Fruit fly (Drosophila melanogaster): ENCODE measurements around the gene NT1.

DNA sequence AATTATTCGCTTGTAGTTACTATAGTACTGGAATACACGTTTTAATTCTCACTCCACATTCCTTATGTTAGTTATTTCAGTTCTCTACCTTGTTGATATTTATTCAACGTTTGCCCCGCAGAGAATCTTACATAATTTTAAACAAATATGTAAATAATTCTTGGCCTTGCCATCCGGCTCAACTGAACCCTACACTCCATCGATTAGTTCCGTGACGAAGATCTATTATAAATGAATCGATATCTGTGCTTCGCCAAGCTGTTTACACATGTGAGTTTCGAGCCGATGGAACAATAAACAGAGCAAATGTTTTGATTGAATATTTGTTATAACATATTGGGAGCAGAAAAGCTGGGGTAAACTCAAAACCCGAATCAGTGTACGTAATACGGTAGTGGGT, 13.6 kb upstream of the NT1 start:
- TF ChIP-seq Dll (optimal IDR thresholded peaks at IDR 0.05) (no peak), CG8478 (optimal IDR thresholded peaks at IDR 0.05) (no peak), usp (GFP tag; optimal IDR thresholded peaks at IDR 0.05) (no peak), psq (optimal IDR thresholded peaks at IDR 0.05) (no peak), pan (optimal IDR thresholded peaks at IDR 0.05) (no peak), EcR (GFP tag; optimal IDR thresholded peaks at IDR 0.05) (no peak)
